Worm (Caenorhabditis elegans): ENCODE data around the gene R06F6.8.

- TF ChIP-seq die-1 (tag; optimal IDR thresholded peaks at IDR 0.05) (no peak), ztf-26 (tag; optimal IDR thresholded peaks at IDR 0.05) (no peak), D2030.7 (GFP tag; IDR thresholded peaks at IDR 0.05) (no peak), somi-1 (GFP tag; optimal IDR thresholded peaks at IDR 0.05) (no peak), ekl-4 (GFP tag; IDR thresholded peaks at IDR 0.05) (no peak), lsy-27 (tag; optimal IDR thresholded peaks at IDR 0.05; ENCODE audit: borderline replicate concordance, insufficient read depth) (no peak), xnd-1 (tag; optimal IDR thresholded peaks at IDR 0.05) (no peak), hrde-1 (tag; optimal IDR thresholded peaks at IDR 0.05; ENCODE audit: borderline replicate concordance) (no peak), ama-1 (optimal IDR thresholded peaks at IDR 0.05) (no peak), ama-1 (GFP tag; optimal IDR thresholded peaks at IDR 0.05) (no peak), sdz-38 (tag; optimal IDR thresholded peaks at IDR 0.05) (no peak), nfyb-1 (GFP tag; IDR thresholded peaks at IDR 0.05) (no peak), B0261.1 (tag; optimal IDR thresholded peaks at IDR 0.05) (no peak), F55B11.4 (tag; optimal IDR thresholded peaks at IDR 0.05; ENCODE audit: borderline replicate concordance, insufficient read depth) (no peak)
Measured at ce11 chrII:10804442-10804841, 15.3 kb downstream of the R06F6.8 start.

Measured in whole organism, young adult.